Worm (Caenorhabditis elegans): Measurements from ENCODE around the gene cox-14.

cox-14 gene

DNA sequence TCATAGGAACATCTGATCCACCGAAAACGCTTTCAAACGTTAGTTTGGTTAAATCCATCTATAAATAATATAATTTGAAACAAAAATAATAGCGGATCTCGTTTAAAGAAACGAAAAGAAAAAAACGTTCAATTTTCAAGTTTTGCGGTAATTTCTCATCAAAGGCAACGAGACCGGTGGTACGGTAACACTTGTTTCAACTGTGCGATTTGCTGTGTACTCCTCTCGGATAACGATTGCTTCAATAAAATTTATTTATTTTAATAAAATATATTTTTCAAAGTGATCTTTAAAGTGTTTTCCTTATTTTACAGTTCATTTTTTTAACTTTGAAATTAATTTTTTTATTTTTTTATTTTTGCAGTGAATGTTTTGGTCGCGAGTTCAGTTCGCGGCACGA lies at the start of gene cox-14, which contains the start of gene rde-4:
TSS of gene cox-14 (plus strand) at position 356 of the 400 bp plus-strand sequence.
TSS of gene rde-4 (minus strand) at position 60 of the 400 bp plus-strand sequence.
- peak; percentile 63 for TF ChIP-seq lin-13 (tag; optimal IDR thresholded peaks at IDR 0.05)
- peak; percentile 1 for TF ChIP-seq unc-120 (tag; optimal IDR thresholded peaks at IDR 0.05; ENCODE audit: poor library complexity, severe bottlenecking)
- TF ChIP-seq elt-1 (tag; optimal IDR thresholded peaks at IDR 0.05; ENCODE audit: borderline replicate concordance, insufficient read depth), result no peak
- TF ChIP-seq nhr-237 (tag; optimal IDR thresholded peaks at IDR 0.05), result peak; percentile 60
- peak; percentile 83 for TF ChIP-seq ces-1 (GFP tag; optimal IDR thresholded peaks at IDR 0.05)
- peak; percentile 88 for TF ChIP-seq mep-1 (tag; optimal IDR thresholded peaks at IDR 0.05)
- TF ChIP-seq lsy-2 (tag; optimal IDR thresholded peaks at IDR 0.05), result peak; percentile 99
- TF ChIP-seq unc-62 (GFP tag; optimal IDR thresholded peaks at IDR 0.05), result peak; percentile 3
- TF ChIP-seq hlh-1 (tag; optimal IDR thresholded peaks at IDR 0.05), result peak; percentile 39
- TF ChIP-seq cnd-1 (tag; optimal IDR thresholded peaks at IDR 0.05), result no peak
- no peak for TF ChIP-seq snpc-4 (tag; optimal IDR thresholded peaks at IDR 0.05)
- peak; percentile 49 for TF ChIP-seq pha-4 (tag; optimal IDR thresholded peaks at IDR 0.05)

DNA sequence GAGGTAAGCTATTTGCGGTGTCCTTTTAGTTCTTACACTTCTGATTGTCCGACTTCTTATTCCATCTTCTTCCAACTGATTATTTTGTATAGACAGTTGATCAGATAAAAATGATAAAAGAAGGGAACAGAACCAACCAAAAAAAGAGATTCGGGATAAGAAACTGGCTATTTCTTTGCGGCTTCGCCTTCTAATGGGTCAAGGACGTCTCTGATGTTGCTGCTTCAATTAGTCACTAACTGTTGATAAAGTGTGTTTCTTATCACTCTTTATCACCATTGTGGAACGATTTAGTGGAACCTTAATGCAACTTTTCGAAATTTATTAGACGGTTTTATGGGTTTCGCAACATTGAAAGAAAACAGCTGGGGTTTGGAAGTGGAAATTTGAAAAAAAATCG lies 48.5 kb upstream of the cox-14 start:
- TF ChIP-seq lsy-2 (tag; optimal IDR thresholded peaks at IDR 0.05), result no peak
- TF ChIP-seq ceh-43 (GFP tag; optimal IDR thresholded peaks at IDR 0.05), result no peak
- TF ChIP-seq unc-120 (tag; optimal IDR thresholded peaks at IDR 0.05; ENCODE audit: poor library complexity, severe bottlenecking), result no peak
- no peak for TF ChIP-seq hlh-1 (tag; optimal IDR thresholded peaks at IDR 0.05)
- no peak for TF ChIP-seq unc-62 (GFP tag; optimal IDR thresholded peaks at IDR 0.05)
- no peak for TF ChIP-seq ceh-83 (GFP tag; optimal IDR thresholded peaks at IDR 0.05)
- no peak for TF ChIP-seq ces-1 (GFP tag; optimal IDR thresholded peaks at IDR 0.05)
- TF ChIP-seq nhr-28 (tag; optimal IDR thresholded peaks at IDR 0.05), result no peak

DNA sequence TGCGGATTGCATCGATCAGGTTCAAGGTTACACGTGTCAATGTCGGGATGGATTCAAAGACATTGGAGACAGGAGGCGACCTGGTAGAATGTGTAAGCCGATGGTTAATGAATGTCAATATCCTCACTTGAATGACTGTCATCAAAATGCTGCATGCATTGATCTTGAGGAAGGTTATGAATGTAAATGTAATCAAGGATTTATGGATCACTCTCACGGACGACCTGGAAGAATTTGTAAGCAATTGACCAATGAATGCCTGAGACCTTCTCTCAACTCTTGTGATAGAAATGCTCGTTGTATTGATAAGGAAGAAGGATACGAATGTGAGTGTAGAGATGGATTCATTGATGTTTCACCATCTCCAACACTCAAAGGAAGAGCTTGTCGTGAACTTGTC lies 40.7 kb upstream of the cox-14 start:
- TF ChIP-seq unc-62 (GFP tag; optimal IDR thresholded peaks at IDR 0.05) (no peak), hlh-1 (tag; optimal IDR thresholded peaks at IDR 0.05) (no peak), tbx-8 (GFP tag; optimal IDR thresholded peaks at IDR 0.05) (no peak), mab-5 (tag; optimal IDR thresholded peaks at IDR 0.05) (no peak), elt-1 (tag; optimal IDR thresholded peaks at IDR 0.05; ENCODE audit: borderline replicate concordance, insufficient read depth) (no peak), mls-2 (tag; optimal IDR thresholded peaks at IDR 0.05) (no peak), ceh-43 (GFP tag; optimal IDR thresholded peaks at IDR 0.05) (no peak), zip-8 (tag; optimal IDR thresholded peaks at IDR 0.05) (no peak), ham-2 (GFP tag; optimal IDR thresholded peaks at IDR 0.05) (no peak), sem-2 (GFP tag; optimal IDR thresholded peaks at IDR 0.05) (no peak), nhr-237 (tag; optimal IDR thresholded peaks at IDR 0.05) (no peak), nhr-28 (tag; optimal IDR thresholded peaks at IDR 0.05) (no peak), lsy-2 (tag; optimal IDR thresholded peaks at IDR 0.05) (no peak), elt-3 (tag; optimal IDR thresholded peaks at IDR 0.05) (no peak), blmp-1 (tag; optimal IDR thresholded peaks at IDR 0.05) (no peak), nhr-2 (tag; optimal IDR thresholded peaks at IDR 0.05) (no peak), ceh-83 (GFP tag; optimal IDR thresholded peaks at IDR 0.05) (no peak)

ce11 chrIII:10178552-10178951 lies 40.2 kb upstream of the cox-14 start:
- TF ChIP-seq M03D4.4 (tag; optimal IDR thresholded peaks at IDR 0.05), result no peak
- no peak for TF ChIP-seq ceh-43 (GFP tag; optimal IDR thresholded peaks at IDR 0.05)
- TF ChIP-seq mls-2 (tag; optimal IDR thresholded peaks at IDR 0.05), result no peak
- no peak for TF ChIP-seq lin-13 (tag; optimal IDR thresholded peaks at IDR 0.05)
- TF ChIP-seq ztf-11 (tag; optimal IDR thresholded peaks at IDR 0.05), result no peak
- TF ChIP-seq elt-3 (tag; optimal IDR thresholded peaks at IDR 0.05), result no peak
- TF ChIP-seq nhr-12 (tag; optimal IDR thresholded peaks at IDR 0.05), result no peak
- TF ChIP-seq unc-62 (GFP tag; optimal IDR thresholded peaks at IDR 0.05), result no peak
- TF ChIP-seq sptf-1 (tag; optimal IDR thresholded peaks at IDR 0.05), result no peak
- no peak for TF ChIP-seq pha-4 (tag; optimal IDR thresholded peaks at IDR 0.05)
- no peak for TF ChIP-seq nhr-237 (tag; optimal IDR thresholded peaks at IDR 0.05)
- TF ChIP-seq nhr-76 (tag; optimal IDR thresholded peaks at IDR 0.05), result no peak
- TF ChIP-seq sem-2 (GFP tag; optimal IDR thresholded peaks at IDR 0.05), result no peak
- no peak for TF ChIP-seq zip-8 (tag; optimal IDR thresholded peaks at IDR 0.05)

- TF ChIP-seq nhr-76 (tag; optimal IDR thresholded peaks at IDR 0.05) (no peak), unc-39 (tag; optimal IDR thresholded peaks at IDR 0.05) (no peak), sem-2 (GFP tag; optimal IDR thresholded peaks at IDR 0.05) (no peak), unc-120 (tag; optimal IDR thresholded peaks at IDR 0.05; ENCODE audit: poor library complexity, severe bottlenecking) (no peak), elt-3 (tag; optimal IDR thresholded peaks at IDR 0.05) (no peak), ceh-83 (GFP tag; optimal IDR thresholded peaks at IDR 0.05) (no peak), nhr-2 (tag; optimal IDR thresholded peaks at IDR 0.05) (no peak), elt-1 (tag; optimal IDR thresholded peaks at IDR 0.05; ENCODE audit: borderline replicate concordance, insufficient read depth) (no peak), ham-2 (GFP tag; optimal IDR thresholded peaks at IDR 0.05) (no peak), nhr-237 (tag; optimal IDR thresholded peaks at IDR 0.05) (no peak), M03D4.4 (tag; optimal IDR thresholded peaks at IDR 0.05) (no peak), mls-2 (tag; optimal IDR thresholded peaks at IDR 0.05) (no peak), tbx-8 (GFP tag; optimal IDR thresholded peaks at IDR 0.05) (no peak), ceh-43 (GFP tag; optimal IDR thresholded peaks at IDR 0.05) (no peak), drap-1 (GFP tag; optimal IDR thresholded peaks at IDR 0.05) (no peak)
Observed at ce11 chrIII:10179444-10179843, 39.3 kb upstream of the cox-14 start.

Data from whole organism, mixed stage, embryonic.